Worm (Caenorhabditis elegans) whole organism, L2 larva: Measurements from ENCODE around the gene srg-6.
A peak's percentile ranks its signal among the peaks of the same experiment; 100 is the strongest.

Experiments
- C34F6.9 ChIP-seq: fragments of 150-350 bp; optimal IDR thresholded peaks from 2 replicates; lab custom pipeline; 2014; ENCODE audit warnings: missing biosample characterization, missing genetic modification characterization
- F13H6.1 ChIP-seq: sonication (generic microtip); optimal IDR thresholded peaks from 2 replicates; lab custom pipeline; 2016; ENCODE audit warnings: missing genetic modification characterization, missing compliant biosample characterization
- R02D3.7 ChIP-seq: fragments of 150-350 bp; optimal IDR thresholded peaks from 2 replicates; lab custom pipeline; 2014; ENCODE audit warnings: missing biosample characterization, missing genetic modification characterization
- Y55F3AM.14 ChIP-seq: fragments of 200-800 bp; sonication (Bioruptor generic); optimal IDR thresholded peaks from 2 replicates; lab custom pipeline; 2018; ENCODE audit warnings: mild to moderate bottlenecking, missing genetic modification characterization, missing compliant biosample characterization
- ZK546.5 ChIP-seq: sonication (generic microtip); optimal IDR thresholded peaks from 2 replicates; lab custom pipeline; 2017; ENCODE audit warnings: missing biosample characterization, missing genetic modification characterization
- alr-1 ChIP-seq: fragments of 150-350 bp; optimal IDR thresholded peaks from 2 replicates; lab custom pipeline; 2014; ENCODE audit warnings: missing biosample characterization, missing genetic modification characterization
- aly-2 ChIP-seq: fragments of 150-350 bp; optimal IDR thresholded peaks from 2 replicates; lab custom pipeline; 2014; ENCODE audit warnings: missing biosample characterization, missing genetic modification characterization
- ama-1 ChIP-seq: fragments of 150-350 bp; optimal IDR thresholded peaks from 2 replicates; lab custom pipeline; 2018; ENCODE audit warnings: inconsistent platforms
- ceh-16 ChIP-seq: fragments of 150-350 bp; optimal IDR thresholded peaks from 2 replicates; lab custom pipeline; 2014; ENCODE audit warnings: missing biosample characterization, missing genetic modification characterization
- crh-2 ChIP-seq: sonication (generic microtip); optimal IDR thresholded peaks from 2 replicates; lab custom pipeline; 2017; ENCODE audit warnings: missing biosample characterization, missing genetic modification characterization
- dmd-4 ChIP-seq: sonication (generic microtip); optimal IDR thresholded peaks from 2 replicates; lab custom pipeline; 2017; ENCODE audit warnings: missing biosample characterization, missing genetic modification characterization
- egl-27 ChIP-seq: sonication (generic microtip); optimal IDR thresholded peaks from 3 replicates; lab custom pipeline; 2017; ENCODE audit warnings: missing biosample characterization, missing genetic modification reagents, missing genetic modification characterization
- elt-1 ChIP-seq: fragments of 150-350 bp; optimal IDR thresholded peaks from 2 replicates; lab custom pipeline; 2014; ENCODE audit warnings: missing biosample characterization, missing genetic modification characterization
- fos-1 ChIP-seq: fragments of 150-350 bp; optimal IDR thresholded peaks from 2 replicates; lab custom pipeline; 2014; ENCODE audit warnings: missing biosample characterization, missing genetic modification characterization
- gmeb-1 ChIP-seq: fragments of 150-350 bp; optimal IDR thresholded peaks from 2 replicates; lab custom pipeline; 2014; ENCODE audit warnings: missing biosample characterization, missing genetic modification characterization
- lin-13 ChIP-seq: fragments of 150-350 bp; optimal IDR thresholded peaks from 2 replicates; lab custom pipeline; 2014; ENCODE audit warnings: missing biosample characterization, missing genetic modification reagents, missing genetic modification characterization
- lin-39 ChIP-seq: fragments of 150-350 bp; optimal IDR thresholded peaks from 2 replicates; lab custom pipeline; 2014; ENCODE audit warnings: missing biosample characterization, missing genetic modification reagents, missing genetic modification characterization
- mbf-1 ChIP-seq: sonication (generic microtip); optimal IDR thresholded peaks from 2 replicates; lab custom pipeline; 2017; ENCODE audit warnings: missing biosample characterization, missing genetic modification characterization
- nhr-11 ChIP-seq: fragments of 150-350 bp; optimal IDR thresholded peaks from 2 replicates; lab custom pipeline; 2014; ENCODE audit warnings: missing biosample characterization, missing genetic modification characterization
- nhr-237 ChIP-seq: fragments of 150-350 bp; optimal IDR thresholded peaks from 2 replicates; lab custom pipeline; 2014; ENCODE audit warnings: missing biosample characterization, missing genetic modification characterization
- nhr-25 ChIP-seq: fragments of 150-350 bp; sonication (generic microtip); optimal IDR thresholded peaks from 3 replicates; lab custom pipeline; 2014; ENCODE audit warnings: missing biosample characterization, missing genetic modification characterization
- nhr-6 ChIP-seq: fragments of 150-350 bp; optimal IDR thresholded peaks from 2 replicates; lab custom pipeline; 2014; ENCODE audit warnings: missing biosample characterization, missing genetic modification characterization
- nhr-77 ChIP-seq: fragments of 150-350 bp; optimal IDR thresholded peaks from 2 replicates; lab custom pipeline; 2014; ENCODE audit warnings: missing biosample characterization, missing genetic modification characterization
- peb-1 ChIP-seq: fragments of 150-350 bp; optimal IDR thresholded peaks from 2 replicates; lab custom pipeline; 2014; ENCODE audit warnings: missing biosample characterization, missing genetic modification characterization
- sem-4 ChIP-seq: fragments of 150-350 bp; optimal IDR thresholded peaks from 2 replicates; lab custom pipeline; 2014; ENCODE audit warnings: missing biosample characterization, missing genetic modification reagents, missing genetic modification characterization
- skn-1 ChIP-seq: sonication (generic microtip); optimal IDR thresholded peaks from 2 replicates; lab custom pipeline; 2017; ENCODE audit warnings: missing biosample characterization, missing genetic modification characterization
- sma-9 ChIP-seq, 2 experiments: fragments of 150-350 bp in 1 of 2; sonication (generic microtip) in 1 of 2; optimal IDR thresholded peaks; 2 replicates each; lab custom pipeline; 2014 to 2016; ENCODE audit warnings: missing genetic modification characterization in 2 of 2, mild to moderate bottlenecking in 1 of 2, missing biosample characterization in 1 of 2, missing compliant biosample characterization in 1 of 2, missing genetic modification reagents in 1 of 2, moderate library complexity in 1 of 2
- snpc-4 ChIP-seq: fragments of 150-350 bp; optimal IDR thresholded peaks from 2 replicates; lab custom pipeline; 2014; ENCODE audit warnings: missing biosample characterization, missing genetic modification characterization
- unc-39 ChIP-seq: fragments of 150-350 bp; optimal IDR thresholded peaks from 2 replicates; lab custom pipeline; 2014; ENCODE audit warnings: missing biosample characterization, missing genetic modification characterization
- unc-55 ChIP-seq: fragments of 150-350 bp; sonication (generic microtip); optimal IDR thresholded peaks from 3 replicates; lab custom pipeline; 2014; ENCODE audit warnings: missing biosample characterization, missing genetic modification reagents, missing genetic modification characterization
- unc-62 ChIP-seq: fragments of 150-350 bp; optimal IDR thresholded peaks from 2 replicates; lab custom pipeline; 2014; ENCODE audit warnings: missing biosample characterization, missing genetic modification reagents, missing genetic modification characterization
- ztf-1 ChIP-seq: fragments of 200-800 bp; sonication (Bioruptor generic); conservative IDR thresholded peaks from 2 replicates; pipeline ENCODE4 v1.3.6; 2022; ENCODE audit warnings: missing genetic modification characterization, missing compliant biosample characterization
- ztf-11 ChIP-seq: sonication (generic microtip); optimal IDR thresholded peaks from 2 replicates; lab custom pipeline; 2017; ENCODE audit warnings: missing biosample characterization, missing genetic modification characterization
- ztf-4 ChIP-seq: fragments of 150-350 bp; optimal IDR thresholded peaks from 2 replicates; lab custom pipeline; 2014; ENCODE audit warnings: missing biosample characterization, missing genetic modification characterization

Gene srg-6

ce11 chrIII:6240528-6240927 is 25.3 kb downstream of the srg-6 start, which contains the start of gene T12A2.3:
T12A2.3 (plus strand) TSS chrIII:6240828.
- TF ChIP-seq nhr-6, result no peak
- TF ChIP-seq ZK546.5 (tag; lab: Kevin White, UChicago), result no peak
- TF ChIP-seq aly-2 (tag; lab: Kevin White, UChicago), result no peak
- TF ChIP-seq nhr-11 (tag; lab: Kevin White, UChicago), result no peak
- TF ChIP-seq lin-13 (GFP tag; lab: Kevin White, UChicago), result no peak
- TF ChIP-seq snpc-4, result no peak
- no peak for TF ChIP-seq ztf-1 (GFP tag; lab: Robert Waterston, UW)
- no peak for TF ChIP-seq C34F6.9 (tag; lab: Kevin White, UChicago)

ce11 chrIII:6236649-6237048 is 29.2 kb downstream of the srg-6 start, which contains the start of gene T12A2.21:
T12A2.21 (minus strand) TSS chrIII:6236749.
- no peak for TF ChIP-seq ceh-16 (tag; lab: Kevin White, UChicago)
- no peak for TF ChIP-seq peb-1 (tag; lab: Kevin White, UChicago)
- no peak for TF ChIP-seq ZK546.5 (tag; lab: Kevin White, UChicago)
- TF ChIP-seq Y55F3AM.14 (GFP tag; lab: Kevin White, UChicago), result no peak
- TF ChIP-seq mbf-1, result no peak

- TF ChIP-seq egl-27 (tag; lab: Kevin White, UChicago) (peak; percentile 39), gmeb-1 (tag; lab: Kevin White, UChicago) (no peak), C34F6.9 (tag; lab: Kevin White, UChicago) (peak; percentile 17), fos-1 (tag; lab: Kevin White, UChicago) (peak; percentile 89), nhr-237 (no peak), crh-2 (peak; percentile 59)
These were observed 33.9 kb downstream of the srg-6 start for ce11 chrIII:6231880-6232279.

ce11 chrIII:6230870-6231269 is 34.9 kb downstream of the srg-6 start, which contains the start of gene esyt-2:
esyt-2 (minus strand) TSS chrIII:6230970.
- TF ChIP-seq crh-2 (no peak), ama-1 (lab: Kevin White, UChicago) (no peak), ztf-11 (no peak), sem-4 (tag; lab: Kevin White, UChicago) (no peak), gmeb-1 (tag; lab: Kevin White, UChicago) (no peak), unc-55 (GFP tag; lab: Kevin White, UChicago) (no peak), lin-13 (GFP tag; lab: Kevin White, UChicago) (no peak), alr-1 (tag; lab: Kevin White, UChicago) (no peak), unc-39 (tag; lab: Kevin White, UChicago) (no peak), R02D3.7 (tag; lab: Kevin White, UChicago) (no peak), snpc-4 (no peak), elt-1 (no peak), unc-62 (GFP tag; lab: Kevin White, UChicago) (no peak), C34F6.9 (tag; lab: Kevin White, UChicago) (no peak), nhr-77 (tag; lab: Kevin White, UChicago) (no peak), F13H6.1 (tag; lab: Kevin White, UChicago) (no peak), ztf-4 (no peak)

ce11 chrIII:6221403-6221802 is 44.4 kb downstream of the srg-6 start:
- peak; percentile 8 for TF ChIP-seq unc-55 (GFP tag; lab: Kevin White, UChicago)
- TF ChIP-seq skn-1 (tag; lab: Kevin White, UChicago), result no peak

ce11 chrIII:6216833-6217466 is 48.9 kb downstream of the srg-6 start, which contains the start of gene hot-4:
hot-4 (plus strand) TSS chrIII:6217416.
- no peak for TF ChIP-seq lin-39 (tag; lab: Kevin White, UChicago)
- no peak for TF ChIP-seq lin-13 (GFP tag; lab: Kevin White, UChicago)
- no peak for TF ChIP-seq mbf-1
- TF ChIP-seq gmeb-1 (tag; lab: Kevin White, UChicago), result no peak
- no peak for TF ChIP-seq Y55F3AM.14 (GFP tag; lab: Kevin White, UChicago)
- TF ChIP-seq nhr-6, result no peak
- TF ChIP-seq nhr-25, result no peak
- TF ChIP-seq unc-39 (tag; lab: Kevin White, UChicago), result no peak
- no peak for TF ChIP-seq sma-9 (GFP tag; optimal IDR thresholded peaks at IDR 0.05; lab: Kevin White, UChicago)
- TF ChIP-seq sma-9 (tag; optimal IDR thresholded peaks at IDR 0.05; lab: Kevin White, UChicago), result no peak
- TF ChIP-seq skn-1 (tag; lab: Kevin White, UChicago), result no peak
- no peak for TF ChIP-seq ztf-4
- TF ChIP-seq unc-55 (GFP tag; lab: Kevin White, UChicago), result no peak
- no peak for TF ChIP-seq ZK546.5 (tag; lab: Kevin White, UChicago)
- TF ChIP-seq ztf-1 (GFP tag; lab: Robert Waterston, UW), result no peak
- no peak for TF ChIP-seq C34F6.9 (tag; lab: Kevin White, UChicago)
- no peak for TF ChIP-seq unc-62 (GFP tag; lab: Kevin White, UChicago)
- TF ChIP-seq nhr-11 (tag; lab: Kevin White, UChicago), result no peak
- TF ChIP-seq dmd-4 (tag; lab: Kevin White, UChicago), result no peak
- no peak for TF ChIP-seq F13H6.1 (tag; lab: Kevin White, UChicago)
